Worm (Caenorhabditis elegans) whole organism, mixed stage, embryonic: ENCODE measurements around the gene pars-1.

Experiments used
- bed-3 ChIP-seq: fragments of 200-800 bp; sonication (Bioruptor generic); optimal IDR thresholded peaks from 3 replicates; lab custom pipeline; 2018; ENCODE audit warnings: mild to moderate bottlenecking, missing genetic modification characterization, moderate library complexity, missing compliant biosample characterization
- blmp-1 ChIP-seq: fragments of 150-350 bp; optimal IDR thresholded peaks from 2 replicates; lab custom pipeline; 2014; ENCODE audit warnings: missing biosample characterization, missing genetic modification characterization
- ceh-83 ChIP-seq: fragments of 200-800 bp; sonication (Bioruptor generic); optimal IDR thresholded peaks from 2 replicates; lab custom pipeline; 2018; ENCODE audit warnings: mild to moderate bottlenecking, missing genetic modification characterization, missing compliant biosample characterization
- elt-3 ChIP-seq: fragments of 150-350 bp; optimal IDR thresholded peaks from 2 replicates; lab custom pipeline; 2014; ENCODE audit warnings: missing biosample characterization, missing genetic modification characterization
- ham-2 ChIP-seq: fragments of 200-800 bp; sonication (Bioruptor generic); optimal IDR thresholded peaks from 2 replicates; lab custom pipeline; 2018; ENCODE audit warnings: mild to moderate bottlenecking, missing genetic modification characterization, missing compliant biosample characterization
- lin-13 ChIP-seq: fragments of 150-350 bp; optimal IDR thresholded peaks from 2 replicates; lab custom pipeline; 2014; ENCODE audit warnings: missing biosample characterization, missing genetic modification characterization
- mep-1 ChIP-seq: fragments of 150-350 bp; optimal IDR thresholded peaks from 2 replicates; lab custom pipeline; 2017; ENCODE audit warnings: missing biosample characterization, missing genetic modification reagents, missing genetic modification characterization, inconsistent platforms
- nhr-2 ChIP-seq: fragments of 150-350 bp; optimal IDR thresholded peaks from 2 replicates; lab custom pipeline; 2014; ENCODE audit warnings: missing biosample characterization, missing genetic modification characterization
- pha-4 ChIP-seq: fragments of 150-350 bp; optimal IDR thresholded peaks from 2 replicates; lab custom pipeline; 2018; ENCODE audit warnings: missing biosample characterization, missing genetic modification reagents, missing genetic modification characterization
- snpc-4 ChIP-seq: fragments of 150-350 bp; optimal IDR thresholded peaks from 2 replicates; lab custom pipeline; 2014; ENCODE audit warnings: missing biosample characterization, missing genetic modification characterization
- unc-62 ChIP-seq: fragments of 150-350 bp; optimal IDR thresholded peaks from 2 replicates; lab custom pipeline; 2014; ENCODE audit warnings: missing biosample characterization, missing genetic modification reagents, missing genetic modification characterization

DNA sequence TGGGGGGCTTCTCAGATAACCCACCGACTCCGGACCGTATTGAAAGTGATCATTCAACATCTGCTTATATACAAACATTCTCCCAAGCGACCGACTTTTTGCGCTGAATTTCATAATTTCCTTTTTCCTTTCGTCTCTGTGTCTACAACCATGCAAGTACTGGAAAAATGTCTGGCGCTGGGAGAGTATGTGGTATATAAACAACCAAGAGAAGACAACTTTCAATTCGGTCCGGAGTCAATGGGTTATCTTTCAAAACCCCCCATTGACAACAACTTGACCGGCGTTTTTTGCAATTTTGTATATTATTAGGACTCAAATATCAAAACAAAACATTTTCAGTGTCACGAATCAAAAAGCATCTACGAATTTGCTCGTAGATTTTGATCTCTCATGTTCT, 39.7 kb downstream of the pars-1 start:
- TF ChIP-seq snpc-4 (tag; lab: Kevin White, UChicago) (no peak), lin-13 (tag; lab: Kevin White, UChicago) (no peak), pha-4 (tag; lab: Kevin White, UChicago) (no peak), nhr-2 (tag; lab: Kevin White, UChicago) (no peak), mep-1 (tag; lab: Kevin White, UChicago) (no peak), blmp-1 (tag; lab: Kevin White, UChicago) (no peak), ham-2 (GFP tag; lab: Kevin White, UChicago) (no peak), unc-62 (GFP tag; lab: Kevin White, UChicago) (no peak), ceh-83 (GFP tag; lab: Kevin White, UChicago) (no peak), bed-3 (GFP tag; lab: Kevin White, UChicago) (no peak), elt-3 (tag; lab: Kevin White, UChicago) (no peak)
